Worm (Caenorhabditis elegans) whole organism, dauer: ENCODE data around the gene srab-2.

Experiments
- unc-62 ChIP-seq: sonication (generic microtip); optimal IDR thresholded peaks from 2 replicates; lab custom pipeline; 2017; ENCODE audit warnings: missing biosample characterization, missing genetic modification reagents, missing genetic modification characterization

srab-2 gene

DNA sequence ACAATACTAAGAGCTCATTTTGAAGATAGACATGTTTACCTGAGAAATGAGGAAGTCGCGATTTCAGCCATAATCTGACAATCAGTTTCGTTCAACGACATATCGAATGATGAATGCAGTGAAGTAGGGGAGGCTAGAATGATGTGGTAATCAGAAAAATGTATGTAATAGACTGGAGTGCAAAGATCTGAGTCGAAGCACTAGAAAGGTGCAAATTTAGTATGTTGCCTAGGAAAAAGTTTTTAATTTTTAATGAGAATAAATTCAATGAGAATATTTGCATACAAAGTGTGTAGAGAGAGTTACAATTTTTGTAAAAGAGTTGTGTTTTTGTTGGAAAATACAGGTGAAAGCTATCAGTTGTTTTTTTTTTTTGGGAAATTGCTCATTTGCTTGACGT lies at the start of gene srab-2:
Gene srab-2, minus strand, starts transcription at position 101 of the 400 bp plus-strand sequence.
- no peak for TF ChIP-seq unc-62 (GFP tag; lab: Kevin White, UChicago)

- no peak for TF ChIP-seq unc-62 (GFP tag; lab: Kevin White, UChicago)
These were observed 46.0 kb upstream of the srab-2 start, which contains the start of gene srh-130 for ce11 chrV:5150880-5151279. Gene srh-130 (plus strand): TSS chrV:5151180.

DNA sequence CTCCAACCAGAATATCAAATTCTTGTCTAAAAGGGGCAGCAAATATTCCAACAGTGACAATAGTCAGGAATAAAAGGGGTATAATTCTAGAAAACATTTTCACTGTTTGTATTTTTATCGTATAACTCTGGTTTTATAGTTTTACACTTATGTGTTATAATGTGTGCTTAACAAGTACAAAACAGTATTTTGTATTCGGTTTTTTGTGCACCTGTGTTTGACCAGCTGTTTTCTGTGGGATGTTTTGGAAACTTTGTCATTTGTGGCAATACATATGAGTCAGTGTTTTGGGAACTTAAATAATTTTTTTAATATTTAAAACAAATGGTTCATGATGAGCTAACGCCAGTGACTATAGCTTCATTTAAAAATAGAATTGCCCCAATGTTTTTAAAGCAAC lies 41.6 kb upstream of the srab-2 start, which contains the start of gene F14F9.6:
Gene F14F9.6, minus strand, starts transcription at position 101 of the 400 bp plus-strand sequence.
- TF ChIP-seq unc-62 (GFP tag; lab: Kevin White, UChicago), result no peak

- TF ChIP-seq unc-62 (GFP tag; lab: Kevin White, UChicago), result no peak
These were observed 39.7 kb upstream of the srab-2 start, which contains the start of gene F14F9.2 for ce11 chrV:5144541-5144940. Gene F14F9.2 (plus strand): TSS chrV:5144841.

- TF ChIP-seq unc-62 (GFP tag; lab: Kevin White, UChicago), result no peak
These were observed 39.0 kb upstream of the srab-2 start, which contains the start of gene srh-129 for ce11 chrV:5143785-5144184. Gene srh-129 (minus strand): TSS chrV:5143885.

DNA sequence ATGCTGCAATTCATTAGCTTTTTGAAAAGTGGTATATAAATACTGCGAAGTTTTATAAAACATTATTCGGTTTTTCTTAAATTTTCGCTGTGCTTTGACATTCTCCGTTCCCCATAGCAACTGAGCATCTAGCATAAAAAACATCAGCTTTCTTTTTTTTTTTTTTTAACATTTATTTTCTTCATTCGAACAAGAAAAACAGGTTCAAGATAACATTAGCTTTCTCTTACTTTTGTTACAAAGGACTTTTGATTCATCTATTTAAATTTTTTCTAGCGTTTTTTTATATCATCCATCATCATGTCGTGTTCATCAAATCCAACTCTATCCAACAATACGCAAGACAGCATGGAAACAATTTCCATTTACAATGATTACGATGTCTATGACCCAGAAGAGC lies 33.1 kb upstream of the srab-2 start, which contains the start of gene F14F9.3:
Gene F14F9.3, plus strand, starts transcription at position 301 of the 400 bp plus-strand sequence.
- TF ChIP-seq unc-62 (GFP tag; lab: Kevin White, UChicago), result no peak

- no peak for TF ChIP-seq unc-62 (GFP tag; lab: Kevin White, UChicago)
These were observed 27.6 kb upstream of the srab-2 start, which contains the start of gene F14F9.4 for ce11 chrV:5132441-5132840. Gene F14F9.4 (plus strand): TSS chrV:5132741.

- TF ChIP-seq unc-62 (GFP tag; lab: Kevin White, UChicago), result no peak
These were observed 26.5 kb upstream of the srab-2 start for ce11 chrV:5131380-5131779.

ce11 chrV:5130018-5130417 lies 25.2 kb upstream of the srab-2 start, which contains the start of gene F14F9.8:
Gene F14F9.8 (plus strand): TSS chrV:5130318.
- TF ChIP-seq unc-62 (GFP tag; lab: Kevin White, UChicago), result no peak

ce11 chrV:5126793-5127192 lies 22.0 kb upstream of the srab-2 start, which contains the start of gene F14F9.5:
Gene F14F9.5 (plus strand): TSS chrV:5127093.
- no peak for TF ChIP-seq unc-62 (GFP tag; lab: Kevin White, UChicago)

ce11 chrV:5119679-5120078 lies 14.8 kb upstream of the srab-2 start, which contains the start of gene sid-1:
Gene sid-1 (plus strand): TSS chrV:5119970.
- no peak for TF ChIP-seq unc-62 (GFP tag; lab: Kevin White, UChicago)

ce11 chrV:5119109-5119508 lies 14.3 kb upstream of the srab-2 start, which contains the start of gene C04F5.9:
Gene C04F5.9 (minus strand): TSS chrV:5119209.
- no peak for TF ChIP-seq unc-62 (GFP tag; lab: Kevin White, UChicago)

- TF ChIP-seq unc-62 (GFP tag; lab: Kevin White, UChicago), result no peak
These were observed 8.8 kb upstream of the srab-2 start, which contains the start of gene C04F5.8 for ce11 chrV:5113654-5114053. Gene C04F5.8 (minus strand): TSS chrV:5113754.

DNA sequence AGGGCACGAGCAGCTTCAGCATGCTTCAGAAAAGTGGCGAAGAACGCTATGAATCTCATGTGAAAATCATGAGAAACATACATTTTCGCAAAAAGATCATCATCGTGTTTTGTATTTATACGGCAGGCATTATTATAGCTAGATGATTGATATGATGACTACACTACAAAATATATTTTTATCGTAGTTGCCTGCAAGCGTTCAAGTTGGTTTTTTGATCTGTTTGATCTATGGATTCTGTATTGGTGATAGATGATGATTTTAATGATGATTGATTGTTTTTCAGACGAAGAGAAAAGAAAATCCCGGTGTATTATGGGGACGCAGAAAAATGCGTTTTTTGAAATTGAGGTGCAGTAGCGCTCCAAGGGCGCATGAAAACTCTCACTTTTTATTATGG lies 5.8 kb upstream of the srab-2 start, which contains the start of gene ugt-63:
Gene ugt-63, minus strand, starts transcription at position 89 of the 400 bp plus-strand sequence.
- no peak for TF ChIP-seq unc-62 (GFP tag; lab: Kevin White, UChicago)

DNA sequence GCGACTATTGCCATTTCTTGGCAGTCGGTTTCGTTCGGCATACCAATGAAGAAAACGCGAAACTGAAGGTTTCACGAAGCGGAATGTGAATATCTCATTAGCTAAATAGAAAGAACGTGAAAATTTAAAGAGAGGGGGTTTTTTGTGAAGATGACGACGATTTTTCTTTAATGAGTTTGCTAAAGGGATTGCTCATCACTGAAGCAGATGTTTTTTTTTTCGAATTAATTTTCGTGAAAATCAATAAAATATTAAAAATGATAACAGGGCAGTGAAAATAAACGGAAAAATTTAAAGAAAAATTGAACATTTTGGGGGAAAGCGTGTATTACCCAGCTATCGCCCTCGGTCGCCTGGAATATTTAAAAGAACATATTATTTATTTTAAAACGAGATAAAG lies 3.0 kb upstream of the srab-2 start, which contains the start of gene srab-3:
Gene srab-3, minus strand, starts transcription at position 101 of the 400 bp plus-strand sequence.
- TF ChIP-seq unc-62 (GFP tag; lab: Kevin White, UChicago), result no peak

DNA sequence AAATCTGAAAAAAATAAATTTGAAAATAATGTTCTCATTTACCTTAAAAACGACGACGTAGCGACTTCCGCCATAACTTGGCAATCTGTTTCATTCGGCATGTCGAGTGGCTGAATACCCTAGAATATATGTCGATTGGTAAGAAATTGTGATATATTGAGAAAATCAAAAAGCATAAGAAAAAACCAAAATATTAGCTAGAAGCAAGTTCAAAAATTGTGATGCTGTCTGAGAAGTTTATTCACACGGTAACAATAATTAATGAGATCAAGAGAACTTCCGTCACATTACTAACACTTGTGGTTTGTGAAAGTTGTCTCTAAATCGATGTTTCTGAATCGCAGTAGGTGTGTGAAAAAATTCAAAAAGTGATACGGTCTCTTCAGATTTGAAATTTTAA lies 2.8 kb downstream of the srab-2 start, which contains the start of gene srab-1:
Gene srab-1, minus strand, starts transcription at position 101 of the 400 bp plus-strand sequence.
- no peak for TF ChIP-seq unc-62 (GFP tag; lab: Kevin White, UChicago)

DNA sequence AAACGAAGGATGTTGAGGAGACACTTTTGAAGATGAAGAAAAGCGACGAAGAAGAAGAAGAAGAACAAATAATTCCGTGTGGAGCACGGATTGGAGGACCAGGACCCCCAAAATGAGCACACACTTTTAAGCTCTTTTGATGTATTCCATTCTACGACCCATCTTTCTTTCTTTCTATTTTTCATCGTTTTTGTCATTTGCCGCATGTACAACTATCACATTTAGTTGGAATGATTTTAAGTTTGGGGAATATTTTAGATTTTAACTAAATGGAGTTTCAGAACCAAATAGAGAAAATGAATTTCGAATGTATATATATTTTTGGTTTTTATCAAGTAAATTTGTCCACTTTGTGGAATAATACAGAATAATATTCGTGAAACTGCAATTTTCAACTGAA lies 5.9 kb downstream of the srab-2 start, which contains the start of gene unc-46:
Gene unc-46, minus strand, starts transcription at position 101 of the 400 bp plus-strand sequence.
- no peak for TF ChIP-seq unc-62 (GFP tag; lab: Kevin White, UChicago)
